Fruit fly (Drosophila melanogaster): Measurements from ENCODE around the gene CheB38b.

The CheB38b gene

dm6 chr2L:20774464-20774863 lies 42.6 kb downstream of the CheB38b start:
- TF ChIP-seq CG17801 (GFP tag; optimal IDR thresholded peaks at IDR 0.05; ENCODE audit: partially characterized antibody) = no peak

- TF ChIP-seq CG17801 (GFP tag; optimal IDR thresholded peaks at IDR 0.05; ENCODE audit: partially characterized antibody) = peak; percentile 16
These were observed 43.5 kb downstream of the CheB38b start for dm6 chr2L:20773453-20774054.

dm6 chr2L:20770242-20770769 lies 46.8 kb downstream of the CheB38b start, which contains the start of gene cad:
TSS of gene cad (plus strand) at chr2L:20770731.
- peak; percentile 10 for TF ChIP-seq CG17801 (GFP tag; optimal IDR thresholded peaks at IDR 0.05; ENCODE audit: partially characterized antibody)

dm6 chr2L:20768568-20769071 lies 48.5 kb downstream of the CheB38b start:
- TF ChIP-seq CG17801 (GFP tag; optimal IDR thresholded peaks at IDR 0.05; ENCODE audit: partially characterized antibody) = no peak
